Worm (Caenorhabditis elegans) whole organism, late embryonic: ENCODE results near the gene K11H12.11.

ENCODE experiments used
- dmd-4 ChIP-seq: sonication (generic microtip); optimal IDR thresholded peaks from 2 replicates; lab custom pipeline; 2016; ENCODE audit warnings: borderline replicate concordance, missing genetic modification characterization, missing compliant biosample characterization
- lin-11 ChIP-seq: fragments of 200-800 bp; sonication (Bioruptor generic); optimal IDR thresholded peaks from 2 replicates; lab custom pipeline; 2018; ENCODE audit warnings: mild to moderate bottlenecking, missing genetic modification characterization, missing compliant biosample characterization
- nfya-1 ChIP-seq: sonication (generic microtip); optimal IDR thresholded peaks from 2 replicates; lab custom pipeline; 2017; ENCODE audit warnings: missing genetic modification characterization, mild to moderate bottlenecking, missing compliant biosample characterization, antibody characterized with exemption, moderate library complexity

- TF ChIP-seq lin-11: no peak
- TF ChIP-seq dmd-4: no peak
- TF ChIP-seq nfya-1: no peak
Observed at ce11 chrIV:619766-620165, 50.6 kb downstream of the K11H12.11 start.
